Fruit fly (Drosophila melanogaster): ENCODE results near the gene fig.

Gene fig

DNA sequence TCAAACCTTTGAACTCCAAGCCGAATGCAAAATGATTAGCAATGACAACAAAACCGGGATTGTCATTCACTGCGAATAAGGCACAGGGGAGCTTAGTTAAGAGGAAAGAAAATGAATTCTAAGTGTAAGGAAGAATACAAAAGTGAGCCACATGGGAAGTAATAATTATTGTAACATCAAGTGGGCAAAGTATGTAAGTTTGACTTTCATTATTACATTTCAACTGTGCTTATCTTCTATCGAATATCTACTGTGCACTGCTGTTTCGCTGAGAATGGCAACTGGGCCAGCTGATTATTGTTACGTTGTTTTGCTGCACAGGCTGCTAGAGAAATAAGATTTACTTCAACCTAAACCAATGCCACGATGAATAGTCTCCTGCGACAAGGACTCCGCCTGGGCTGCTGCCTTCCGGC, 43.6 kb downstream of the fig start, which contains the start of the genes CG7601 and CIA30 (continued):
- peak; percentile 98 for TF ChIP-seq CG9139 (GFP tag; optimal IDR thresholded peaks at IDR 0.05)
- peak; percentile 98 for TF ChIP-seq Sox102F (GFP tag; optimal IDR thresholded peaks at IDR 0.05)
- no peak for TF ChIP-seq fkh (GFP tag; optimal IDR thresholded peaks at IDR 0.05)
- TF ChIP-seq Gug (GFP tag; IDR thresholded peaks at IDR 0.05), result peak; percentile 100
- peak; percentile 95 for TF ChIP-seq Eip93F (GFP tag; optimal IDR thresholded peaks at IDR 0.05)
- peak; percentile 100 for TF ChIP-seq CG15336 (GFP tag; IDR thresholded peaks at IDR 0.05)
- peak; percentile 99 for TF ChIP-seq lz (GFP tag; optimal IDR thresholded peaks at IDR 0.05)
- peak; percentile 99 for TF ChIP-seq CG7368 (GFP tag; optimal IDR thresholded peaks at IDR 0.05)
- TF ChIP-seq CG6792 (GFP tag; optimal IDR thresholded peaks at IDR 0.05), result peak; percentile 99
- peak; percentile 99 for TF ChIP-seq Hr39 (GFP tag; optimal IDR thresholded peaks at IDR 0.05)
- peak; percentile 100 for TF ChIP-seq svp (GFP tag)
- peak; percentile 96 for TF ChIP-seq Blimp-1 (GFP tag; optimal IDR thresholded peaks at IDR 0.05)
- TF ChIP-seq CG8632 (GFP tag; optimal IDR thresholded peaks at IDR 0.05), result peak; percentile 97
- TF ChIP-seq Ets21C (GFP tag; optimal IDR thresholded peaks at IDR 0.05), result peak; percentile 99
- peak; percentile 98 for TF ChIP-seq vri (GFP tag; optimal IDR thresholded peaks at IDR 0.05)
- TF ChIP-seq CG16779 (tag; optimal IDR thresholded peaks at IDR 0.05), result peak; percentile 95
- TF ChIP-seq CG11762 (GFP tag; optimal IDR thresholded peaks at IDR 0.05; ENCODE audit: insufficient read depth), result peak; percentile 99
- TF ChIP-seq CG11902 (GFP tag; optimal IDR thresholded peaks at IDR 0.05), result peak; percentile 100

Measured in whole organism, prepupa.